Fruit fly (Drosophila melanogaster): Measurements from ENCODE around the gene CG46394.

The CG46394 gene

DNA sequence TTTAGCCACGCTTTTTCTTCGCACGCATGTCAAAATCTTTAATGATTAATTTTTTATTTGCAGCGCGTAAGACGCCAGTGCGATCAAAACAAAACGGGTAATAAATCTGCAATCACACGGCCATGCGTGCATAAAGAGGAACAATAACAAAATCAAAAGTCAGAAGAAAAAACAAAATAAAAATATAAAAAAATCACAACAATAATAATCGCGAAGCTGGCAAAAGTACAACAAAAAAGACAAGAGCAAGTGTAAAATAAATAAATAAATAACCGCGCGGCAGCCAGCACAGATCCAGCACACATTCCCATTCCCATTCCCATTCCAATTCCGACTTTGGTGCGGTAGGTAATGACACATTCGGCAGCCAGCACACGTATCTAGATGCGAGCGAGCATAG is 34.4 kb downstream of the CG46394 start:
- peak; percentile 53 for TF ChIP-seq CG17801 (GFP tag; optimal IDR thresholded peaks at IDR 0.05; ENCODE audit: partially characterized antibody)

- TF ChIP-seq CG17801 (GFP tag; optimal IDR thresholded peaks at IDR 0.05; ENCODE audit: partially characterized antibody) = no peak
Measured at dm6 chr3L:11636829-11637228, 36.7 kb downstream of the CG46394 start.

DNA sequence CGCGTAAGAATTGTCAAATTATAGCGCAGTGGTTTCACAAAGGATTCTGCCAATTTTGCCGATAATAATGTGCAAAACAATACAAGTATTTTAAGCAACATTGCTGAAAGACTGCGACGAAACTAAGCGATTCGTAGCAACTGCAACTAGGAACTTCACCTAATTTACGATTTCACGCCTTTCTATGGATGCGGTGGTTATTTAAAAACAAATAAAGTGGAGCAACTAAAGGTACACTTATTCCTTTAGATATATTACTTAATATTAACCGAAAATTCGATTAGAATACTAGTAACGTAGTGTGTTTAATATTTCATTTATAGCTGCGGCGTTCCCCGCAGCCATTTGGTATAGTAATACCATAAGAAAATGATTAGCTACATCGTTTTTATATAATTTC is 45.8 kb downstream of the CG46394 start, which contains the start of gene CG6071:
Gene CG6071, minus strand, starts transcription at position 101 of the 400 bp plus-strand sequence.
- TF ChIP-seq CG17801 (GFP tag; optimal IDR thresholded peaks at IDR 0.05; ENCODE audit: partially characterized antibody) = no peak

DNA sequence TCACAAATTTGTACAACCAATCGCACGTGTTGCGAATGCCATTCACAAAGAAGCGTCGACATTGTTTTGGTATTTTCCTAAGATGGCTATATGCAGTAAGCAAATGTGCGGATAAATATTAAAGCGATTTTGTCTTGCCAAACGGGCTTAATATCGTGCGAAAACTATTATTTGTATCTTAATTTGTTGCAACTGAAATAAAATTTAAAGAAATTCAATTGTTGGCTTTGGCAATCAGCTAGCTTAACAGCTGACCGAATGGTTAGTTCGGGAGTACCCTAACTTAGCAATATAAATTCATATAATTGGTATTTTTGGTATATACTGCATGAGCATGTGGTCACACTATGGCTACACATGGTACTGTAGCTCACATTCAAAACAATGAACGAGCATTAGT is 48.2 kb downstream of the CG46394 start, which contains the start of the genes RIOK1 and Polr3H:
Gene RIOK1, minus strand, starts transcription at position 65 of the 400 bp plus-strand sequence.
Gene Polr3H, plus strand, starts transcription at position 347 of the 400 bp plus-strand sequence.
- peak; percentile 59 for TF ChIP-seq CG17801 (GFP tag; optimal IDR thresholded peaks at IDR 0.05; ENCODE audit: partially characterized antibody)

All from ovary, adult (tissue).